Worm (Caenorhabditis elegans): Measurements from ENCODE around the gene T02G5.14.

T02G5.14 gene

ce11 chrII:7099231-7099630 is 15.1 kb downstream of the T02G5.14 start:
- TF ChIP-seq F39B2.1 (GFP tag; IDR thresholded peaks at IDR 0.05) (no peak), hmg-1.2 (GFP tag; IDR thresholded peaks at IDR 0.05) (0 out of 2 replicates have a peak, but pooled peaks have one; percentile 7), zfh-2 (GFP tag; conservative IDR thresholded peaks at IDR 0.05) (no peak), mel-28 (tag; optimal IDR thresholded peaks at IDR 0.05; ENCODE audit: borderline replicate concordance) (no peak), sptf-2 (GFP tag; optimal IDR thresholded peaks at IDR 0.05) (no peak), Y53G8AR.9 (GFP tag; conservative IDR thresholded peaks at IDR 0.05) (0 out of 2 replicates have a peak, but pooled peaks have one; percentile 50), bed-2 (GFP tag; IDR thresholded peaks at IDR 0.05) (no peak), unc-130 (GFP tag; optimal IDR thresholded peaks at IDR 0.05) (no peak), ztf-3 (GFP tag; optimal IDR thresholded peaks at IDR 0.05) (no peak), ceh-40 (GFP tag; IDR thresholded peaks at IDR 0.05) (no peak), lin-26 (GFP tag; IDR thresholded peaks at IDR 0.05) (no peak), ama-1 (optimal IDR thresholded peaks at IDR 0.05) (no peak), ama-1 (GFP tag; optimal IDR thresholded peaks at IDR 0.05) (no peak), F55B11.4 (tag; optimal IDR thresholded peaks at IDR 0.05; ENCODE audit: borderline replicate concordance, insufficient read depth) (no peak), madf-3 (GFP tag; IDR thresholded peaks at IDR 0.05) (peak; percentile 64; the same call in 1 of the 2 replicates), B0019.2 (GFP tag; conservative IDR thresholded peaks at IDR 0.05) (no peak), F57C9.4 (tag; optimal IDR thresholded peaks at IDR 0.05) (no peak), F22D6.2 (tag; optimal IDR thresholded peaks at IDR 0.05) (no peak), ztf-18 (tag; optimal IDR thresholded peaks at IDR 0.05) (no peak), him-1 (tag; optimal IDR thresholded peaks at IDR 0.05) (peak; percentile 53), attf-3 (GFP tag; conservative IDR thresholded peaks at IDR 0.05) (no peak), pbrm-1 (GFP tag; IDR thresholded peaks at IDR 0.05) (no peak), chd-7 (tag; optimal IDR thresholded peaks at IDR 0.05) (no peak), nhr-27 (tag; optimal IDR thresholded peaks at IDR 0.05) (no peak), tlf-1 (GFP tag; optimal IDR thresholded peaks at IDR 0.05) (no peak), xnd-1 (tag; optimal IDR thresholded peaks at IDR 0.05) (no peak)

DNA sequence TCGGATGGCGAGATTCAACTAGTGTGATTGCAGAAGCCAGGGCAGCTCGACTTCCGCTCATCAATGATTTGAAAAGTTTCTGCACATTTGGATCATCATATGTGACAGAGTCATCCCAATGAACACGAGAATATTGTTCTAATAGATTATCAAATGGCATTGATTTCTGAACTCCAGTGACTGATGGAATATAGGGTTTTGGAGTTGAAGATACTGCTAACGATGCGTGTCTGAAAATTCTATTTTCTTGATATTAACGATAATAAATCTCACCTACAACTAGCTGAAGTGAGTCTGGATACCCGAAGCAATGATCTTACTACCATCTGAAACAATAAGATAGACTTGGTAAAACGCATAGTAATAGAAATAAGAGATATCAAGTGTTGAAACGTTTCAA is 16.7 kb downstream of the T02G5.14 start, which contains the start of gene mmaa-1:
mmaa-1 (minus strand) TSS at position 328 of the 400 bp plus-strand sequence.
- TF ChIP-seq Y53G8AR.9 (GFP tag; conservative IDR thresholded peaks at IDR 0.05) (peak; percentile 88), fkh-3 (tag; optimal IDR thresholded peaks at IDR 0.05) (peak; percentile 69), repo-1 (tag; optimal IDR thresholded peaks at IDR 0.05) (peak; percentile 71), nfyb-1 (GFP tag; IDR thresholded peaks at IDR 0.05) (peak; percentile 51; the same call in 1 of the 2 replicates), mes-4 (tag; optimal IDR thresholded peaks at IDR 0.05) (no peak), bed-1 (GFP tag; IDR thresholded peaks at IDR 0.05) (0 out of 2 replicates have a peak, but pooled peaks have one; percentile 42), zim-3 (tag; optimal IDR thresholded peaks at IDR 0.05) (peak; percentile 19), mxl-1 (tag; optimal IDR thresholded peaks at IDR 0.05) (no peak), Y56A3A.18 (GFP tag; IDR thresholded peaks at IDR 0.05) (peak; percentile 78; the same call in 1 of the 2 replicates), xnd-1 (tag; optimal IDR thresholded peaks at IDR 0.05) (peak; percentile 10), chd-7 (tag; optimal IDR thresholded peaks at IDR 0.05) (peak; percentile 69), hmg-1.2 (GFP tag; IDR thresholded peaks at IDR 0.05) (peak; percentile 14; the same call in 1 of the 2 replicates), madf-10 (tag; optimal IDR thresholded peaks at IDR 0.05) (peak; percentile 3), mcd-1 (GFP tag; IDR thresholded peaks at IDR 0.05) (0 out of 2 replicates have a peak, but pooled peaks have one; percentile 32), K11D2.4 (GFP tag; IDR thresholded peaks at IDR 0.05) (0 out of 2 replicates have a peak, but pooled peaks have one; percentile 21), T07F8.4 (tag; optimal IDR thresholded peaks at IDR 0.05) (no peak), gei-17 (GFP tag; optimal IDR thresholded peaks at IDR 0.05) (no peak), ceh-91 (GFP tag; IDR thresholded peaks at IDR 0.05) (no peak), let-607 (tag; optimal IDR thresholded peaks at IDR 0.05) (peak in 1 of 2 experiments; percentile 26), madf-6 (GFP tag; IDR thresholded peaks at IDR 0.05) (peak; percentile 25; the same call in 1 of the 2 replicates), egrh-3 (GFP tag; IDR thresholded peaks at IDR 0.05) (no peak), dox-1 (GFP tag; IDR thresholded peaks at IDR 0.05) (peak; percentile 34; the same call in 1 of the 2 replicates), ama-1 (optimal IDR thresholded peaks at IDR 0.05) (peak; percentile 78), ama-1 (GFP tag; optimal IDR thresholded peaks at IDR 0.05) (no peak), ztf-22 (GFP tag; optimal IDR thresholded peaks at IDR 0.05) (no peak)
